Fruit fly (Drosophila melanogaster): ENCODE results near the gene CG6833.

DNA sequence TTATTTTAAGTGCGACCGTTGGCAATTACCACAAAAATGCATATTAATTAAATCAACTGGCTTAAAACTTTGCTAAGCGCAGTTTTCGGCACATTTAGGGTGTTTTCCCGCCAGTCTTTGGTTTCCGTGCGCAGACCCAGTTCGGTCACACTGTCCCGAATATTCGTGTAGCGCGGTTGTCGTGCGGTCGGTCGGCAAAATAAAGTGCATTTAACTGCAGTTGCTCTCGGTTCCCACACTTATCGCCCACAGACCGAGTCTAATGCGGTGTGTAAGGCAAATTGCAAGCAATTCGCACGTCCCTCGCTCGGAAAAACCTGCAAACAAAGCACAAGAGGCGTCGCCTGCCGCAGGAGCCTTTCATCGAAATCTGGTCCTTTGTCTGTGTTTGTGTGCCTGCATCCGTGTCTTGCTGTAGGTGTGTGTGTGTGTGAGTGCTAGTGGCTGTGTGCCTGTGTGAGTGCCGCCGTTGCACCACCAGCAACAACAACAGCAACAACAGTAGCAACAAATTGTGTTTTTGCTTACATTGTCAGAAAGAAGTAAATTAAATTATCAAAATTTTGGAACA, 2.2 kb downstream of the CG6833 start, which contains the start of the genes CG13484 and Frl:
- peak; percentile 42 for TF ChIP-seq CG1620 (GFP tag; optimal IDR thresholded peaks at IDR 0.05)
- TF ChIP-seq CG14711 (tag; optimal IDR thresholded peaks at IDR 0.05): peak; percentile 35
- TF ChIP-seq Crg-1 (GFP tag; optimal IDR thresholded peaks at IDR 0.05): peak; percentile 15
- peak; percentile 35 for TF ChIP-seq CG11617 (GFP tag; optimal IDR thresholded peaks at IDR 0.05)

Data from whole organism, adult.